Worm (Caenorhabditis elegans): Measurements from ENCODE around the gene F28B12.6.

DNA sequence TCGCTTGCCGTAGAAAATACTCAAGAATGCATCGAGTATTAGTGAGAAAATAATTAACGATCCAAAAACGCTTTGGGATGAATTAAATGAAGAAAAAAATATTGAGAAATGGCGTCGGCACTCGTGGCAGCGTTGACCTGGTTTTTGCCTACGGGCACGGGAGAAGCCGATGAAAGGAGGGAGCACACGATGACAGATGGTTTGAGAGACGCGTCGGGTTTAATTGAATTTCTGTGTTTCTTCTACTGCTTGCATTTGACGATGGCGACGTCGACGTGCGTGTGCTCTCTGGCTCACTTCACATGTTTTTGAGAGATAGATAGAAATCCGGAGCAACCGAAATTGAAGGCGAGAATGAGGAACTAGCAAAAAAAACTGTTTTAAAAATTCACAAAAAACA, 10.0 kb downstream of the F28B12.6 start:
- no peak for TF ChIP-seq egl-5 (tag; optimal IDR thresholded peaks at IDR 0.05)
- no peak for TF ChIP-seq sea-2 (GFP tag; optimal IDR thresholded peaks at IDR 0.05)
- TF ChIP-seq fos-1 (tag; optimal IDR thresholded peaks at IDR 0.05): no peak
